Worm (Caenorhabditis elegans): Measurements from ENCODE around the gene F12E12.6.

DNA sequence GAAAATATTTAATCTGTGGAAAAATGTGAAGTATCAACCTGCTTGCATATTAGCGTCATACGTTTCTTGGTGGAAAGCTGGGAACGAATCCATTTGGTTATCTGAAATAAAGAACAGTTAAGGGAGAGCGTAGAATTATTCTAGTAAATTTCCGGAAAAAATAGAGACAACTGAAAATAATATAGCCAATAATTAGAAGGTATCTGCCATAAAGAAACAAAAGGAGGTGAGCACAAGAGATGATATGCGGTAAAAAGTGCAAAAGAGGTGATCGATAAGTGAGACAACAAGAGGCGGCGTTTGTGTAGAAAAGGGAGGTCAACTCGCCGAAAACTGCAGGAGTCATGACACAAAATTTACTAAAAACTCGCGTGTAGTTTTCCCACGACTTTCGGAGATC, 42.7 kb upstream of the F12E12.6 start, which contains the start of gene T24E12.11:
- TF ChIP-seq nhr-237 (tag; optimal IDR thresholded peaks at IDR 0.05) (no peak), ztf-11 (tag; optimal IDR thresholded peaks at IDR 0.05) (no peak), nhr-28 (tag; optimal IDR thresholded peaks at IDR 0.05) (no peak), Y116A8C.19 (tag; optimal IDR thresholded peaks at IDR 0.05; ENCODE audit: borderline replicate concordance) (no peak), mep-1 (tag; optimal IDR thresholded peaks at IDR 0.05) (no peak), ceh-82 (tag; optimal IDR thresholded peaks at IDR 0.05) (no peak), unc-62 (GFP tag; optimal IDR thresholded peaks at IDR 0.05) (no peak), blmp-1 (tag; optimal IDR thresholded peaks at IDR 0.05) (no peak), ztf-4 (tag; optimal IDR thresholded peaks at IDR 0.05) (no peak)

Measured in whole organism, L1 larva.